Worm (Caenorhabditis elegans): ENCODE results near the gene srx-1.

srx-1 gene

ce11 chrV:9018871-9019270 lies 15.4 kb downstream of the srx-1 start:
- TF ChIP-seq sma-9 (GFP tag; optimal IDR thresholded peaks at IDR 0.05) (no peak), sma-9 (tag; optimal IDR thresholded peaks at IDR 0.05) (no peak), ceh-82 (tag; optimal IDR thresholded peaks at IDR 0.05) (no peak), nhr-25 (tag; optimal IDR thresholded peaks at IDR 0.05) (no peak), skn-1 (tag; optimal IDR thresholded peaks at IDR 0.05) (no peak), elt-3 (tag; optimal IDR thresholded peaks at IDR 0.05) (no peak), lin-13 (GFP tag; optimal IDR thresholded peaks at IDR 0.05) (no peak), peb-1 (tag; optimal IDR thresholded peaks at IDR 0.05) (no peak), unc-55 (GFP tag; optimal IDR thresholded peaks at IDR 0.05) (no peak), sem-4 (tag; optimal IDR thresholded peaks at IDR 0.05) (no peak), ZK546.5 (tag; optimal IDR thresholded peaks at IDR 0.05) (no peak), elt-1 (tag; optimal IDR thresholded peaks at IDR 0.05) (no peak), fos-1 (tag; optimal IDR thresholded peaks at IDR 0.05) (no peak), R02D3.7 (tag; optimal IDR thresholded peaks at IDR 0.05) (no peak), nhr-21 (tag; optimal IDR thresholded peaks at IDR 0.05) (no peak), zag-1 (tag; optimal IDR thresholded peaks at IDR 0.05) (no peak), crh-2 (tag; optimal IDR thresholded peaks at IDR 0.05) (no peak)

ce11 chrV:9022078-9022477 lies 18.6 kb downstream of the srx-1 start, which contains the start of gene oac-41:
oac-41 (minus strand) TSS chrV:9022178.
- TF ChIP-seq nhr-77 (tag; optimal IDR thresholded peaks at IDR 0.05): no peak
- TF ChIP-seq C34F6.9 (tag; optimal IDR thresholded peaks at IDR 0.05): no peak
- TF ChIP-seq skn-1 (tag; optimal IDR thresholded peaks at IDR 0.05): no peak
- TF ChIP-seq gmeb-1 (tag; optimal IDR thresholded peaks at IDR 0.05): no peak
- TF ChIP-seq unc-55 (GFP tag; optimal IDR thresholded peaks at IDR 0.05): no peak
- no peak for TF ChIP-seq fos-1 (tag; optimal IDR thresholded peaks at IDR 0.05)
- TF ChIP-seq elt-1 (tag; optimal IDR thresholded peaks at IDR 0.05): no peak
- TF ChIP-seq nhr-6 (tag; optimal IDR thresholded peaks at IDR 0.05): no peak
- TF ChIP-seq lin-11 (tag; optimal IDR thresholded peaks at IDR 0.05): no peak
- no peak for TF ChIP-seq nhr-237 (tag; optimal IDR thresholded peaks at IDR 0.05)
- TF ChIP-seq zag-1 (tag; optimal IDR thresholded peaks at IDR 0.05): no peak
- no peak for TF ChIP-seq ama-1 (optimal IDR thresholded peaks at IDR 0.05)

- TF ChIP-seq ceh-82 (tag; optimal IDR thresholded peaks at IDR 0.05) (no peak), elt-1 (tag; optimal IDR thresholded peaks at IDR 0.05) (no peak), sma-3 (GFP tag; optimal IDR thresholded peaks at IDR 0.05) (no peak), gmeb-1 (tag; optimal IDR thresholded peaks at IDR 0.05) (no peak), nhr-12 (tag; optimal IDR thresholded peaks at IDR 0.05) (no peak), mdl-1 (tag; optimal IDR thresholded peaks at IDR 0.05) (no peak), lin-39 (tag; optimal IDR thresholded peaks at IDR 0.05) (no peak), Y55F3AM.14 (GFP tag; optimal IDR thresholded peaks at IDR 0.05) (no peak), nhr-6 (tag; optimal IDR thresholded peaks at IDR 0.05) (no peak)
Observed at ce11 chrV:9024713-9025112, 21.2 kb downstream of the srx-1 start, which contains the start of gene bus-1. bus-1 (minus strand) TSS chrV:9024813.

ce11 chrV:9030248-9030647 lies 26.8 kb downstream of the srx-1 start, which contains the start of gene C25E10.5:
C25E10.5 (plus strand) TSS chrV:9030548.
- TF ChIP-seq zag-1 (tag; optimal IDR thresholded peaks at IDR 0.05) (no peak), ztf-11 (tag; optimal IDR thresholded peaks at IDR 0.05) (no peak)

ce11 chrV:9033267-9033666 lies 29.8 kb downstream of the srx-1 start, which contains the start of gene C25E10.4:
C25E10.4 (plus strand) TSS chrV:9033567.
- TF ChIP-seq ceh-16 (tag; optimal IDR thresholded peaks at IDR 0.05) (no peak), lin-39 (tag; optimal IDR thresholded peaks at IDR 0.05) (no peak), alr-1 (tag; optimal IDR thresholded peaks at IDR 0.05) (no peak), nhr-77 (tag; optimal IDR thresholded peaks at IDR 0.05) (no peak), ZK546.5 (tag; optimal IDR thresholded peaks at IDR 0.05) (no peak), fos-1 (tag; optimal IDR thresholded peaks at IDR 0.05) (no peak), nhr-129 (tag; optimal IDR thresholded peaks at IDR 0.05) (no peak), sem-4 (tag; optimal IDR thresholded peaks at IDR 0.05) (no peak), snpc-4 (tag; optimal IDR thresholded peaks at IDR 0.05) (no peak), sma-9 (GFP tag; optimal IDR thresholded peaks at IDR 0.05) (no peak), sma-9 (tag; optimal IDR thresholded peaks at IDR 0.05) (no peak), nhr-237 (tag; optimal IDR thresholded peaks at IDR 0.05) (no peak), skn-1 (tag; optimal IDR thresholded peaks at IDR 0.05) (no peak), lsy-2 (tag; optimal IDR thresholded peaks at IDR 0.05) (no peak), peb-1 (tag; optimal IDR thresholded peaks at IDR 0.05) (no peak), mbf-1 (tag; optimal IDR thresholded peaks at IDR 0.05) (no peak), elt-3 (tag; optimal IDR thresholded peaks at IDR 0.05) (no peak), nhr-25 (tag; optimal IDR thresholded peaks at IDR 0.05) (no peak), elt-1 (tag; optimal IDR thresholded peaks at IDR 0.05) (no peak), sma-3 (GFP tag; optimal IDR thresholded peaks at IDR 0.05) (no peak)

Data from whole organism, L2 larva.